Fruit fly (Drosophila melanogaster) whole organism, adult: Measurements from ENCODE around the gene Ttc30.
A peak's percentile ranks its signal among the peaks of the same experiment; 100 is the strongest.

Experiments used
- CG11617 ChIP-seq: fragments of 200-800 bp; sonication (Bioruptor generic); optimal IDR thresholded peaks from 2 replicates; lab custom pipeline; 2017; ENCODE audit warnings: mild to moderate bottlenecking, missing biosample characterization, missing genetic modification reagents, missing genetic modification characterization
- CG12768 ChIP-seq: fragments of 200-800 bp; sonication (Bioruptor generic); optimal IDR thresholded peaks from 2 replicates; lab custom pipeline; 2017; ENCODE audit warnings: missing biosample characterization, missing genetic modification characterization, mild to moderate bottlenecking, moderate library complexity, missing genetic modification reagents
- CG14711 ChIP-seq: fragments of 200-800 bp; sonication (Bioruptor generic); optimal IDR thresholded peaks from 2 replicates; lab custom pipeline; 2018; ENCODE audit warnings: missing biosample characterization, mild to moderate bottlenecking, missing genetic modification characterization, moderate library complexity
- CG1620 ChIP-seq: fragments of 200-800 bp; sonication (Bioruptor generic); optimal IDR thresholded peaks from 2 replicates; lab custom pipeline; 2016; ENCODE audit warnings: missing biosample characterization, missing genetic modification characterization
- CG33017 ChIP-seq: fragments of 200-800 bp; sonication (Bioruptor generic); optimal IDR thresholded peaks from 2 replicates; lab custom pipeline; 2018; ENCODE audit warnings: missing biosample characterization, mild to moderate bottlenecking, missing genetic modification characterization, moderate library complexity
- CG5204 ChIP-seq: fragments of 200-800 bp; sonication (Bioruptor generic); optimal IDR thresholded peaks from 2 replicates; lab custom pipeline; 2016; ENCODE audit warnings: missing biosample characterization, missing genetic modification characterization
- CG7045 ChIP-seq: fragments of 200-800 bp; sonication (Bioruptor generic); optimal IDR thresholded peaks from 2 replicates; lab custom pipeline; 2017; ENCODE audit warnings: missing biosample characterization, mild to moderate bottlenecking, missing genetic modification characterization
- CG7101 ChIP-seq: fragments of 200-800 bp; sonication (Bioruptor generic); optimal IDR thresholded peaks from 2 replicates; lab custom pipeline; 2018; ENCODE audit warnings: missing biosample characterization, mild to moderate bottlenecking, missing genetic modification characterization, moderate library complexity
- Clk ChIP-seq: fragments of 200-800 bp; sonication (Bioruptor generic); optimal IDR thresholded peaks from 2 replicates; lab custom pipeline; 2017; ENCODE audit warnings: missing biosample characterization, missing genetic modification characterization
- Crg-1 ChIP-seq: fragments of 200-800 bp; sonication (Bioruptor generic); optimal IDR thresholded peaks from 2 replicates; lab custom pipeline; 2016; ENCODE audit warnings: missing biosample characterization, missing genetic modification characterization
- Hr96 ChIP-seq: fragments of 200-800 bp; sonication (Bioruptor generic); optimal IDR thresholded peaks from 2 replicates; lab custom pipeline; 2016; ENCODE audit warnings: missing biosample characterization, missing genetic modification characterization
- Mnt ChIP-seq: fragments of 200-800 bp; sonication (Bioruptor generic); optimal IDR thresholded peaks from 2 replicates; lab custom pipeline; 2016; ENCODE audit warnings: missing biosample characterization, mild to moderate bottlenecking, missing genetic modification characterization
- bab1 ChIP-seq: fragments of 200-800 bp; sonication (Bioruptor generic); optimal IDR thresholded peaks from 3 replicates; lab custom pipeline; 2019; ENCODE audit warnings: missing biosample characterization, mild to moderate bottlenecking, missing genetic modification characterization, moderate library complexity
- cic ChIP-seq: fragments of 200-800 bp; sonication (Bioruptor generic); optimal IDR thresholded peaks from 2 replicates; lab custom pipeline; 2017; ENCODE audit warnings: missing biosample characterization, mild to moderate bottlenecking, missing genetic modification characterization, moderate library complexity
- cnc ChIP-seq, 2 experiments: fragments of >200 bp; optimal IDR thresholded peaks; 2 replicates each; lab custom pipeline; 2017
- kay ChIP-seq: fragments of 200-800 bp; sonication (Bioruptor generic); peaks from one replicate; lab custom pipeline; 2016; ENCODE audit warnings: missing biosample characterization, missing genetic modification characterization, borderline replicate concordance
- ovo ChIP-seq: fragments of 200-800 bp; sonication (Bioruptor generic); optimal IDR thresholded peaks from 2 replicates; lab custom pipeline; 2016; ENCODE audit warnings: missing biosample characterization, missing genetic modification characterization
- pad ChIP-seq: fragments of 200-800 bp; sonication (Bioruptor generic); optimal IDR thresholded peaks from 3 replicates; lab custom pipeline; 2017; ENCODE audit warnings: missing biosample characterization, missing genetic modification characterization, mild to moderate bottlenecking, moderate library complexity, missing genetic modification reagents
- tj ChIP-seq: fragments of 200-800 bp; sonication (Bioruptor generic); optimal IDR thresholded peaks from 3 replicates; lab custom pipeline; 2017; ENCODE audit warnings: missing biosample characterization, mild to moderate bottlenecking, missing genetic modification characterization, moderate library complexity
- toe ChIP-seq: fragments of 200-800 bp; sonication (Bioruptor generic); optimal IDR thresholded peaks from 2 replicates; lab custom pipeline; 2016; ENCODE audit warnings: missing biosample characterization, missing genetic modification characterization

Ttc30 gene

DNA sequence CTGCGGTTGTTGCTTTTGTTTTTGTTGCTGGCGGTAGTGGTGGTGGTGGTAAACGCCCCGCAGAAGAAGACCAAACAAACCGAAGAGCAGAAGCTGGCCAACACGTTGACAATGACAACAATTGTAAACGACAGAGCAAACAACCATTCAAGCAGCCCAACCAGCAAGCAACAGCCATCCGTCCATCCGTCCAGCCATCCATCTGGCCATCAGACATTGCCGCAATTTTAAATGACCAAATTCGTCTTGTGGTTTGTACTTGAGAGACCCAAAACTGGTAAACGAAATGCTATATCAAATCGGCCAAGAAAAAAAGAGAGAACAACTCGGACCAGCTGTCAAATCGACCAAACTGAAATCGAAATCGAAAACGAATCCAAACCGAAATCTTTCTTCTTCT lies 10.8 kb upstream of the Ttc30 start:
- TF ChIP-seq CG14711 (tag; lab: Kevin White, UChicago) = no peak
- no peak for TF ChIP-seq ovo (GFP tag; lab: Kevin White, UChicago)
- TF ChIP-seq CG7045 = no peak
- no peak for TF ChIP-seq Mnt
- no peak for TF ChIP-seq tj (GFP tag; lab: Kevin White, UChicago)
- no peak for TF ChIP-seq kay
- TF ChIP-seq CG11617 = no peak
- TF ChIP-seq Crg-1 (GFP tag; lab: Kevin White, UChicago) = no peak
- no peak for TF ChIP-seq cic (GFP tag; lab: Kevin White, UChicago)
- TF ChIP-seq Clk (GFP tag; lab: Kevin White, UChicago) = no peak
- TF ChIP-seq CG1620 (GFP tag; lab: Kevin White, UChicago) = no peak
- TF ChIP-seq Hr96 = no peak

dm6 chr2L:13097200-13097599 lies 9.4 kb upstream of the Ttc30 start:
- TF ChIP-seq pad (GFP tag; lab: Kevin White, UChicago) (no peak), kay (no peak), Crg-1 (GFP tag; lab: Kevin White, UChicago) (no peak), CG33017 (tag; lab: Kevin White, UChicago) (no peak), Hr96 (no peak), cnc (optimal IDR thresholded peaks at IDR 0.05; lab: Kevin White, UChicago) (no peak), CG11617 (no peak), CG7045 (no peak), toe (GFP tag; lab: Kevin White, UChicago) (no peak), CG7101 (tag; lab: Kevin White, UChicago) (no peak)

DNA sequence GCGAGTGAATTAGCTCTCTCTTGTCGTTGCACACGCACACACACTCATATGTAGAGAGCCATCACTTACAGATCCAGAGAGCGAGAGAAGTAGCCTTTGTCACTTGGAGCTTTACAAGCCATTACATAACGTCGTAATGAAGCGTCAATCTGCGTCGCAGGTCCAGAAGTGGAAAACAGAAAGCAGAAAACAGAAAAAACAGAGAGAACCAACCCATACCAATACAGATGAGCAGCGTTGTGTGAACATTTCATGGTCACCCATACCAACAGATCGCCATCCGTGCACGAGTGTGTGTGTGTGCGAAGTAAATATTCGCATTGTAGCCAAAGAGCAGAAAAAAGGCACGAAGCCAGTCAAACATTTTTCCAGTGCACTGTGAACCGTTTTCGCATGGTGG lies 8.3 kb upstream of the Ttc30 start:
- TF ChIP-seq CG5204 (no peak), CG7045 (peak; percentile 15), pad (GFP tag; lab: Kevin White, UChicago) (no peak), CG14711 (tag; lab: Kevin White, UChicago) (no peak), CG1620 (GFP tag; lab: Kevin White, UChicago) (no peak), kay (peak; percentile 77), Clk (GFP tag; lab: Kevin White, UChicago) (no peak), bab1 (GFP tag; lab: Kevin White, UChicago) (no peak), CG33017 (tag; lab: Kevin White, UChicago) (peak; percentile 50), CG7101 (tag; lab: Kevin White, UChicago) (no peak), Crg-1 (GFP tag; lab: Kevin White, UChicago) (peak; percentile 37), toe (GFP tag; lab: Kevin White, UChicago) (peak; percentile 35), ovo (GFP tag; lab: Kevin White, UChicago) (no peak), cnc (optimal IDR thresholded peaks at IDR 0.05; lab: Kevin White, UChicago) (no peak), Mnt (no peak), cic (GFP tag; lab: Kevin White, UChicago) (peak; percentile 66), Hr96 (no peak), tj (GFP tag; lab: Kevin White, UChicago) (no peak), CG11617 (no peak), CG12768 (GFP tag; lab: Kevin White, UChicago) (peak; percentile 55)

DNA sequence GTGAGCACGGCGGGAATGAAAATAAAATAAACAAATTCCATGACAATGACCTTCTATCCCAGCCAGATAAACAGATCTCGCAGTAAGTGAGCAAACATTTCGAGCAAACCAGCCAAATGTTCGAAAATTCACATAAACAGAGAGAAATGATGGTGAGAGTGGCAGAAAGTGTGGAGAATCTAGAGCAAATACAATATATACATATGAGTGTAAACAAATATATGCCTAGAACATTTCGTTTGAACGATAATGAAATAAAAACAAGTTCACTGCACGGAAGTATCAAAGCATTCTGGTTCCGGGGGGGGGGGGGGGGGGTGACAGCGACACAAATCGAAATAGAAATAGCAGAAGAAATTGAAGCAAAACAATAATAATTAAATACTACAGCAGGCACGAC lies 5.1 kb upstream of the Ttc30 start:
- TF ChIP-seq cic (GFP tag; lab: Kevin White, UChicago) = peak; percentile 43
- peak; percentile 24 for TF ChIP-seq CG12768 (GFP tag; lab: Kevin White, UChicago)
- TF ChIP-seq CG1620 (GFP tag; lab: Kevin White, UChicago) = no peak
- TF ChIP-seq Clk (GFP tag; lab: Kevin White, UChicago) = no peak
- peak; percentile 83 for TF ChIP-seq kay
- peak; percentile 22 for TF ChIP-seq CG7101 (tag; lab: Kevin White, UChicago)

dm6 chr2L:13104800-13105199 lies 1.8 kb upstream of the Ttc30 start:
- TF ChIP-seq Clk (GFP tag; lab: Kevin White, UChicago) = no peak
- no peak for TF ChIP-seq ovo (GFP tag; lab: Kevin White, UChicago)
- no peak for TF ChIP-seq CG11617
- no peak for TF ChIP-seq CG33017 (tag; lab: Kevin White, UChicago)
- no peak for TF ChIP-seq cnc (optimal IDR thresholded peaks at IDR 0.05; lab: Kevin White, UChicago)
- no peak for TF ChIP-seq CG14711 (tag; lab: Kevin White, UChicago)
- TF ChIP-seq CG7101 (tag; lab: Kevin White, UChicago) = no peak
- no peak for TF ChIP-seq CG1620 (GFP tag; lab: Kevin White, UChicago)
- TF ChIP-seq Crg-1 (GFP tag; lab: Kevin White, UChicago) = no peak
- no peak for TF ChIP-seq cic (GFP tag; lab: Kevin White, UChicago)
- TF ChIP-seq pad (GFP tag; lab: Kevin White, UChicago) = no peak
- no peak for TF ChIP-seq Hr96
- no peak for TF ChIP-seq toe (GFP tag; lab: Kevin White, UChicago)

dm6 chr2L:13113580-13113979 lies 7.0 kb downstream of the Ttc30 start:
- TF ChIP-seq CG5204 (no peak), kay (peak; percentile 84), CG33017 (tag; lab: Kevin White, UChicago) (peak; percentile 17)

DNA sequence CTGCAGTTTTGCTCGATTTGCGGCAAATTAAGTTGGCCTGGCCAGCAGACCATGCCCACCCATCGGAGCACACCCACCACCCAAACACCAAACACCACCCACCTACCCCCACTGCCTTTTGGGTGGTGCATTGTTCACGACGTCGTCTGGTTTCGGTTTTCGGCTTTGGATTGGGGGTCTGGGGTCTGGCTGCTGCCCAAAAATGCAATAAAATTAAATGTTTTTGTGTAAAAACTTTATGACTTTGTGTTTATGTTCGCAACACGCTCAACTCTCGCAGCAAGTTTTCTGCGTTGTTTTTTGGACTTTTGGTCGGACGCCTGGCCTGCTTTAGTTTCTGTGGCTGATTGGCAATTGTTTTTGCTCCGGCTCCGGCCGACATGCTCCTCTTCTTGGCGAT lies 10.1 kb downstream of the Ttc30 start:
- TF ChIP-seq CG14711 (tag; lab: Kevin White, UChicago) = no peak
- no peak for TF ChIP-seq CG7045
- no peak for TF ChIP-seq CG11617
- TF ChIP-seq CG7101 (tag; lab: Kevin White, UChicago) = no peak
- no peak for TF ChIP-seq Mnt
- TF ChIP-seq Crg-1 (GFP tag; lab: Kevin White, UChicago) = no peak
- TF ChIP-seq CG12768 (GFP tag; lab: Kevin White, UChicago) = no peak
- no peak for TF ChIP-seq toe (GFP tag; lab: Kevin White, UChicago)
- no peak for TF ChIP-seq pad (GFP tag; lab: Kevin White, UChicago)
- TF ChIP-seq kay = no peak
- TF ChIP-seq CG33017 (tag; lab: Kevin White, UChicago) = no peak
- no peak for TF ChIP-seq cic (GFP tag; lab: Kevin White, UChicago)
- TF ChIP-seq CG5204 = no peak
